Fruit fly (Drosophila melanogaster) whole organism, embryonic: Measurements from ENCODE around the gene CG34348.

ENCODE experiments used
- Abd-B ChIP-seq: fragments of 200-800 bp; sonication (Bioruptor generic); optimal IDR thresholded peaks from 2 replicates; lab custom pipeline; 2018; ENCODE audit warnings: missing biosample characterization, mild to moderate bottlenecking, missing genetic modification characterization, moderate library complexity
- Asciz ChIP-seq: fragments of 200-800 bp; sonication (Bioruptor generic); optimal IDR thresholded peaks from 2 replicates; lab custom pipeline; 2017; ENCODE audit warnings: missing biosample characterization, mild to moderate bottlenecking, missing genetic modification characterization, missing genetic modification reagents
- BEAF-32 ChIP-seq: fragments of 200-800 bp; sonication (Bioruptor generic); optimal IDR thresholded peaks from 3 replicates; lab custom pipeline; 2017; ENCODE audit warnings: missing biosample characterization, missing genetic modification characterization, mild to moderate bottlenecking, moderate library complexity, missing genetic modification reagents
- Bgb ChIP-seq: fragments of 200-800 bp; sonication (Bioruptor generic); IDR thresholded peaks from 2 replicates; pipeline ENCODE4 v1.3.6; 2022; ENCODE audit warnings: missing biosample characterization, missing genetic modification characterization; ENCODE audit not compliant: partially characterized antibody
- CG10267 ChIP-seq: fragments of 200-800 bp; sonication (Bioruptor generic); optimal IDR thresholded peaks from 2 replicates; lab custom pipeline; 2018; ENCODE audit warnings: missing biosample characterization, mild to moderate bottlenecking, missing genetic modification characterization, moderate library complexity
- CG10462 ChIP-seq: fragments of 200-800 bp; sonication (Bioruptor generic); optimal IDR thresholded peaks from 2 replicates; lab custom pipeline; 2016; ENCODE audit warnings: missing biosample characterization, missing genetic modification characterization
- CG10543 ChIP-seq: fragments of 200-800 bp; sonication (Bioruptor generic); optimal IDR thresholded peaks from 3 replicates; lab custom pipeline; 2017; ENCODE audit warnings: missing biosample characterization, mild to moderate bottlenecking, missing genetic modification characterization, moderate library complexity
- CG12236 ChIP-seq: fragments of 200-800 bp; sonication (Bioruptor generic); optimal IDR thresholded peaks from 2 replicates; lab custom pipeline; 2016; ENCODE audit warnings: missing biosample characterization, missing genetic modification characterization
- CG13624 ChIP-seq: fragments of 200-800 bp; sonication (Bioruptor generic); optimal IDR thresholded peaks from 2 replicates; lab custom pipeline; 2016; ENCODE audit warnings: missing biosample characterization, missing genetic modification characterization
- CG14050 ChIP-seq: fragments of 200-800 bp; sonication (Bioruptor generic); IDR thresholded peaks from 3 replicates; pipeline ENCODE4 v1.3.6; 2022; ENCODE audit warnings: missing biosample characterization, missing genetic modification characterization
- CG15696 ChIP-seq: fragments of 200-800 bp; sonication (Bioruptor generic); optimal IDR thresholded peaks from 2 replicates; lab custom pipeline; 2019; ENCODE audit warnings: missing biosample characterization, mild to moderate bottlenecking, missing genetic modification characterization, moderate library complexity
- CG16863 ChIP-seq: fragments of 200-800 bp; sonication (Bioruptor generic); optimal IDR thresholded peaks from 3 replicates; lab custom pipeline; 2016; ENCODE audit warnings: missing biosample characterization, missing genetic modification characterization
- CG18476 ChIP-seq: fragments of 200-800 bp; sonication (Bioruptor generic); optimal IDR thresholded peaks from 2 replicates; lab custom pipeline; 2016; ENCODE audit warnings: missing biosample characterization, mild to moderate bottlenecking, missing genetic modification characterization
- CG31441 ChIP-seq: fragments of 200-800 bp; sonication (Bioruptor generic); IDR thresholded peaks from 2 replicates; pipeline ENCODE4 v1.3.6; 2022; ENCODE audit warnings: missing biosample characterization, missing genetic modification characterization
- CG33557 ChIP-seq: fragments of 200-800 bp; sonication (Bioruptor generic); optimal IDR thresholded peaks from 2 replicates; lab custom pipeline; 2019; ENCODE audit warnings: missing biosample characterization, mild to moderate bottlenecking, missing genetic modification characterization, moderate library complexity
- CG3995 ChIP-seq: fragments of 200-800 bp; sonication (Bioruptor generic); optimal IDR thresholded peaks from 3 replicates; lab custom pipeline; 2016; ENCODE audit warnings: missing biosample characterization, missing genetic modification characterization
- CG4424 ChIP-seq: fragments of 200-800 bp; sonication (Bioruptor generic); optimal IDR thresholded peaks from 3 replicates; lab custom pipeline; 2016; ENCODE audit warnings: missing biosample characterization, missing genetic modification characterization
- CG5245 ChIP-seq: fragments of 200-800 bp; sonication (Bioruptor generic); optimal IDR thresholded peaks from 3 replicates; lab custom pipeline; 2016; ENCODE audit warnings: missing biosample characterization, missing genetic modification characterization
- CG8359 ChIP-seq: fragments of 200-800 bp; sonication (Bioruptor generic); optimal IDR thresholded peaks from 2 replicates; lab custom pipeline; 2017; ENCODE audit warnings: missing biosample characterization, mild to moderate bottlenecking, missing genetic modification characterization, borderline replicate concordance
- CG9727 ChIP-seq: fragments of 200-800 bp; sonication (Bioruptor generic); optimal IDR thresholded peaks from 3 replicates; lab custom pipeline; 2017; ENCODE audit warnings: missing biosample characterization, mild to moderate bottlenecking, missing genetic modification characterization
- E2f1 ChIP-seq: fragments of 200-800 bp; sonication (Bioruptor generic); IDR thresholded peaks from 2 replicates; pipeline ENCODE4 v1.3.6; 2022; ENCODE audit warnings: missing biosample characterization, missing genetic modification characterization
- Eip74EF ChIP-seq, 2 experiments: fragments of 200-800 bp in 1 of 2; fragments of >200 bp in 1 of 2; sonication (Bioruptor generic) in 1 of 2; optimal IDR thresholded peaks; 2 replicates each; lab custom pipeline; 2017 to 2019; ENCODE audit warnings: missing biosample characterization in 2 of 2, missing genetic modification characterization in 2 of 2, mild to moderate bottlenecking in 1 of 2, moderate library complexity in 1 of 2
- Fer3 ChIP-seq: fragments of 200-800 bp; sonication (Bioruptor generic); optimal IDR thresholded peaks from 2 replicates; lab custom pipeline; 2018; ENCODE audit warnings: missing biosample characterization, mild to moderate bottlenecking, missing genetic modification characterization, moderate library complexity
- GATAe ChIP-seq: fragments of 200-800 bp; sonication (Bioruptor generic); conservative IDR thresholded peaks from 2 replicates; pipeline ENCODE4 v1.3.6; 2022; ENCODE audit warnings: missing biosample characterization, missing genetic modification characterization
- Hand ChIP-seq: fragments of 200-800 bp; sonication (Bioruptor generic); optimal IDR thresholded peaks from 2 replicates; lab custom pipeline; 2017; ENCODE audit warnings: mild to moderate bottlenecking, missing biosample characterization, missing genetic modification reagents, missing genetic modification characterization
- Optix ChIP-seq: fragments of 200-800 bp; sonication (Bioruptor generic); IDR thresholded peaks from 3 replicates; pipeline ENCODE4 v1.3.6; 2022; ENCODE audit warnings: missing biosample characterization, missing genetic modification characterization
- Rx ChIP-seq: fragments of 200-800 bp; sonication (Bioruptor generic); IDR thresholded peaks from 2 replicates; pipeline ENCODE4 v1.3.6; 2022; ENCODE audit warnings: missing biosample characterization, missing genetic modification characterization
- Sox100B ChIP-seq: fragments of 200-800 bp; sonication (Bioruptor generic); optimal IDR thresholded peaks from 3 replicates; lab custom pipeline; 2018; ENCODE audit warnings: missing biosample characterization, mild to moderate bottlenecking, missing genetic modification characterization
- Ssrp ChIP-seq: fragments of 200-800 bp; sonication (Bioruptor generic); optimal IDR thresholded peaks from 2 replicates; lab custom pipeline; 2018; ENCODE audit warnings: missing biosample characterization, mild to moderate bottlenecking, missing genetic modification characterization, moderate library complexity
- Taf1 ChIP-seq: fragments of 200-800 bp; sonication (Bioruptor generic); IDR thresholded peaks from 2 replicates; pipeline ENCODE4 v1.3.6; 2022; ENCODE audit warnings: missing biosample characterization, missing genetic modification characterization
- ara ChIP-seq: fragments of 200-800 bp; sonication (Bioruptor generic); IDR thresholded peaks from 2 replicates; pipeline ENCODE4 v1.3.6; 2022; ENCODE audit warnings: missing biosample characterization, missing genetic modification characterization
- crp ChIP-seq, 2 experiments: fragments of 200-800 bp; sonication (Bioruptor generic); optimal IDR thresholded peaks; 2 replicates in 1 of 2; 3 replicates in 1 of 2; lab custom pipeline; 2017; ENCODE audit warnings: missing biosample characterization in 2 of 2, missing genetic modification characterization in 2 of 2, mild to moderate bottlenecking in 1 of 2, moderate library complexity in 1 of 2
- dm ChIP-seq: fragments of 200-800 bp; sonication (Bioruptor generic); optimal IDR thresholded peaks from 3 replicates; lab custom pipeline; 2016; ENCODE audit warnings: missing biosample characterization, missing genetic modification characterization
- gem ChIP-seq: fragments of 200-800 bp; sonication (Bioruptor generic); optimal IDR thresholded peaks from 2 replicates; lab custom pipeline; 2019; ENCODE audit warnings: missing biosample characterization, mild to moderate bottlenecking, missing genetic modification characterization, moderate library complexity
- hb ChIP-seq: fragments of 200-800 bp; sonication (Bioruptor generic); IDR thresholded peaks from 3 replicates; pipeline ENCODE4 v1.3.6; 2022; ENCODE audit warnings: missing biosample characterization, missing genetic modification characterization; ENCODE audit not compliant: partially characterized antibody
- her ChIP-seq: fragments of 200-800 bp; sonication (Bioruptor generic); optimal IDR thresholded peaks from 2 replicates; lab custom pipeline; 2016; ENCODE audit warnings: missing biosample characterization, missing genetic modification characterization
- kay ChIP-seq: fragments of 200-800 bp; sonication (Bioruptor generic); optimal IDR thresholded peaks from 2 replicates; lab custom pipeline; 2016; ENCODE audit warnings: missing biosample characterization, missing genetic modification characterization
- org-1 ChIP-seq: fragments of 200-800 bp; sonication (Bioruptor generic); optimal IDR thresholded peaks from 2 replicates; lab custom pipeline; 2017; ENCODE audit warnings: missing biosample characterization, missing genetic modification characterization
- otp ChIP-seq: fragments of 200-800 bp; sonication (Bioruptor generic); IDR thresholded peaks from 3 replicates; pipeline ENCODE4, ENCODE4 v1.3.6; 2022; ENCODE audit warnings: missing biosample characterization, missing genetic modification characterization
- ssp ChIP-seq: fragments of 200-800 bp; sonication (Bioruptor generic); IDR thresholded peaks from 2 replicates; pipeline ENCODE4 v1.3.6; 2022; ENCODE audit warnings: missing biosample characterization, missing genetic modification characterization

The CG34348 gene

DNA sequence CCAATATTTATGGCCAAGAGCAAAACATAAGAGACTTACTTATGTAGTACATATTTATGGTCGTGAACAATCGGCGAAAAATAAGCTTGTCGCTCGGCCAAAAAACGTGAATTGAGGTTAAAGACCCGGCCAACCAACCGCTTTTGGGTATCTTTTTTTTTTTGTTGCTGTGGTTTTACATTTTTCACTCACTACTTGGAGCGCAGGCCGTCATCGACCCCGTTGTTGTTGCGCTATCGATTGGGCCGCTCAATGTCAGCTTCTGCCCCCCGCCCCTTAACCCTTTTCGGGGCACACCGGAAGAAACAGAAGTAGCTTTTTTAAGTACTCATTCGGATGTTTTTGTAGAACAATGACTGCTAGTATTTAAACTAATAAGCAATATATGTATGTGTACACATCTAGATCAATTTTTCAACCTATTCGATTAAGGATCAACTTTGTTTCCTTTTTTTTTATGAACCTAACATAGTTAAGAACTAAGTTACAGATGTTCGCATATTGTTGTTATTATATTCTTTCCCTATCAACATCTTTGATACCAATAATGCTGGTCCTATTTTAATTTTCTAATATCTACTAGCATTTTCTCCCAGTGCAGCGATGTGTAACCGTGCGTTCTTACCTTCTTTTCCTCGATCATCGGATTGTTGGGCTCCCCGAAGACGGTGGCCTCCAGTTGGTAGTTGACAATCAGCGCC is 1.5 kb upstream of the CG34348 start (continued):
- TF ChIP-seq E2f1 (GFP tag; lab: Robert Waterston, UW) = peak; percentile 63
- peak; percentile 45 for TF ChIP-seq Hand
- peak; percentile 79 for TF ChIP-seq CG9727 (GFP tag; lab: Kevin White, UChicago)
- TF ChIP-seq hb = no peak
- peak; percentile 58 for TF ChIP-seq kay (GFP tag; lab: Kevin White, UChicago)
- TF ChIP-seq CG4424 (GFP tag; lab: Kevin White, UChicago) = peak; percentile 73
- TF ChIP-seq CG8359 = peak; percentile 19
- peak; percentile 72 for TF ChIP-seq CG18476
- peak; percentile 43 for TF ChIP-seq her (GFP tag; lab: Kevin White, UChicago)
- peak; percentile 73 for TF ChIP-seq CG10267 (tag; lab: Kevin White, UChicago)
- TF ChIP-seq CG10543 (GFP tag; lab: Kevin White, UChicago) = no peak
- TF ChIP-seq Rx (GFP tag; lab: Robert Waterston, UW) = no peak
- peak; percentile 73 for TF ChIP-seq Ssrp (tag; lab: Kevin White, UChicago)
- TF ChIP-seq Sox100B = peak; percentile 39
- TF ChIP-seq Taf1 = no peak
- no peak for TF ChIP-seq crp (GFP tag; optimal IDR thresholded peaks at IDR 0.05; lab: Kevin White, UChicago)
- TF ChIP-seq CG16863 (GFP tag; lab: Kevin White, UChicago) = peak; percentile 60
- peak; percentile 49 for TF ChIP-seq Fer3
- TF ChIP-seq GATAe = no peak
- peak; percentile 50 for TF ChIP-seq CG10462 (GFP tag; lab: Kevin White, UChicago)
- TF ChIP-seq Optix (GFP tag; lab: Robert Waterston, UW) = no peak
- no peak for TF ChIP-seq CG3995 (GFP tag; lab: Kevin White, UChicago)
- peak; percentile 22 for TF ChIP-seq CG15696 (tag; lab: Kevin White, UChicago)
- peak; percentile 50 for TF ChIP-seq CG5245 (GFP tag; lab: Kevin White, UChicago)
- TF ChIP-seq ssp (GFP tag; lab: Robert Waterston, UW) = peak; percentile 58
- TF ChIP-seq dm (GFP tag; lab: Kevin White, UChicago) = peak; percentile 27
- no peak for TF ChIP-seq CG14050
- TF ChIP-seq CG33557 (GFP tag; lab: Kevin White, UChicago) = peak; percentile 67
- TF ChIP-seq CG12236 (GFP tag; lab: Kevin White, UChicago) = peak; percentile 26
- peak in 1 of 2 experiments; percentile 47 for TF ChIP-seq Eip74EF (GFP tag; optimal IDR thresholded peaks at IDR 0.05; lab: Kevin White, UChicago)
- TF ChIP-seq Asciz (GFP tag; lab: Kevin White, UChicago) = no peak
- TF ChIP-seq otp (GFP tag; lab: Robert Waterston, UW) = no peak
- no peak for TF ChIP-seq ara
- TF ChIP-seq CG31441 (GFP tag; lab: Robert Waterston, UW) = no peak
- no peak for TF ChIP-seq Abd-B (GFP tag; lab: Kevin White, UChicago)
- peak; percentile 68 for TF ChIP-seq org-1
- peak; percentile 65 for TF ChIP-seq CG13624 (GFP tag; lab: Kevin White, UChicago)
- TF ChIP-seq BEAF-32 = no peak
- no peak for TF ChIP-seq Bgb (GFP tag; lab: Robert Waterston, UW)
- TF ChIP-seq gem (tag; lab: Kevin White, UChicago) = no peak
